Worm (Caenorhabditis elegans): ENCODE measurements around the gene C43F9.4.

C43F9.4 gene

DNA sequence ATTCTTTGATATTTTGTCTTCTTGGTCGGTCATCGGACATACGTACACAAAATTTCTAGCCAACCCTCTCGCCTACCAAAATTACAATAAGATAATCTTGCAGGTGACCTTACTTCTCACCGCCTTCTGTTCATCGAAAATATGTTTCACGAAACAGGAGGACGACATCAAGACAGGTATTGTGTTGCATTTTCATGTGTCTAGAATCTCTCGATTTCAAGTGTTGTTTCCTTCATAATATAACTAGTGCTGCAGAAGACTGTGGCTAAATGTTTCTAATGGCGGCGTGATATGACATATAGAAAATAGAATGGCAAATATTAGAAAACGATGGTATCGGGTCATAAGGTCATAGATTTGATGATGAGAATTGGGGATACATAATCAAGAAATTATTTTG, 28.1 kb upstream of the C43F9.4 start (continued):
- no peak for TF ChIP-seq unc-98 (GFP tag; IDR thresholded peaks at IDR 0.05)
- TF ChIP-seq hlh-17 (GFP tag; optimal IDR thresholded peaks at IDR 0.05; ENCODE audit: borderline replicate concordance): no peak
- TF ChIP-seq ceh-88 (GFP tag; IDR thresholded peaks at IDR 0.05): no peak
- TF ChIP-seq pqm-1 (tag; optimal IDR thresholded peaks at IDR 0.05): no peak
- no peak for TF ChIP-seq nhr-19 (GFP tag; conservative IDR thresholded peaks at IDR 0.05)
- no peak for TF ChIP-seq dpl-1 (GFP tag; optimal IDR thresholded peaks at IDR 0.05)
- no peak for TF ChIP-seq nhr-47 (tag; optimal IDR thresholded peaks at IDR 0.05)
- TF ChIP-seq ces-1 (GFP tag; optimal IDR thresholded peaks at IDR 0.05): no peak
- no peak for TF ChIP-seq nhr-77 (tag; optimal IDR thresholded peaks at IDR 0.05)
- TF ChIP-seq efl-1 (optimal IDR thresholded peaks at IDR 0.05): no peak
- TF ChIP-seq efl-1 (GFP tag; optimal IDR thresholded peaks at IDR 0.05 in 1 of 2): peak in 1 of 2 experiments; percentile 18
- TF ChIP-seq lin-39 (tag; optimal IDR thresholded peaks at IDR 0.05): no peak
- no peak for TF ChIP-seq fkh-8 (tag; optimal IDR thresholded peaks at IDR 0.05)
- TF ChIP-seq ets-5 (GFP tag; IDR thresholded peaks at IDR 0.05): no peak
- peak; percentile 24 for TF ChIP-seq snu-23 (GFP tag; optimal IDR thresholded peaks at IDR 0.05)
- no peak for TF ChIP-seq efl-3 (GFP tag; optimal IDR thresholded peaks at IDR 0.05)
- TF ChIP-seq jun-1 (tag; optimal IDR thresholded peaks at IDR 0.05): no peak
- TF ChIP-seq C04F5.9 (tag; optimal IDR thresholded peaks at IDR 0.05): no peak
- TF ChIP-seq swsn-7 (tag; optimal IDR thresholded peaks at IDR 0.05): no peak
- TF ChIP-seq dsc-1 (tag; optimal IDR thresholded peaks at IDR 0.05): no peak
- no peak for TF ChIP-seq fos-1 (tag; optimal IDR thresholded peaks at IDR 0.05)
- TF ChIP-seq elt-3 (tag; optimal IDR thresholded peaks at IDR 0.05): peak in 1 of 6 experiments; percentile 46
- no peak for TF ChIP-seq ceh-8 (GFP tag; optimal IDR thresholded peaks at IDR 0.05)
- TF ChIP-seq ceh-82 (tag; optimal IDR thresholded peaks at IDR 0.05): no peak
- no peak for TF ChIP-seq ceh-90 (tag; optimal IDR thresholded peaks at IDR 0.05)
- TF ChIP-seq snpc-4 (tag; optimal IDR thresholded peaks at IDR 0.05): no peak
- no peak for TF ChIP-seq C34B4.2 (tag; optimal IDR thresholded peaks at IDR 0.05)
- no peak for TF ChIP-seq nhr-84 (tag; optimal IDR thresholded peaks at IDR 0.05)
- no peak for TF ChIP-seq nhr-11 (tag; optimal IDR thresholded peaks at IDR 0.05)
- no peak for TF ChIP-seq elt-2 (tag; optimal IDR thresholded peaks at IDR 0.05)
- no peak for TF ChIP-seq vab-15 (tag; optimal IDR thresholded peaks at IDR 0.05)
- TF ChIP-seq mab-9 (GFP tag; IDR thresholded peaks at IDR 0.05): no peak
- TF ChIP-seq nhr-71 (tag; optimal IDR thresholded peaks at IDR 0.05): no peak
- TF ChIP-seq mef-2 (tag; optimal IDR thresholded peaks at IDR 0.05): no peak
- peak; percentile 66 for TF ChIP-seq nhr-85 (tag)
- no peak for TF ChIP-seq sox-4 (tag; optimal IDR thresholded peaks at IDR 0.05)
- no peak for TF ChIP-seq zip-4 (GFP tag; optimal IDR thresholded peaks at IDR 0.05)
- TF ChIP-seq lsy-2 (tag; optimal IDR thresholded peaks at IDR 0.05): no peak
- TF ChIP-seq ztf-11 (tag; optimal IDR thresholded peaks at IDR 0.05): no peak

DNA sequence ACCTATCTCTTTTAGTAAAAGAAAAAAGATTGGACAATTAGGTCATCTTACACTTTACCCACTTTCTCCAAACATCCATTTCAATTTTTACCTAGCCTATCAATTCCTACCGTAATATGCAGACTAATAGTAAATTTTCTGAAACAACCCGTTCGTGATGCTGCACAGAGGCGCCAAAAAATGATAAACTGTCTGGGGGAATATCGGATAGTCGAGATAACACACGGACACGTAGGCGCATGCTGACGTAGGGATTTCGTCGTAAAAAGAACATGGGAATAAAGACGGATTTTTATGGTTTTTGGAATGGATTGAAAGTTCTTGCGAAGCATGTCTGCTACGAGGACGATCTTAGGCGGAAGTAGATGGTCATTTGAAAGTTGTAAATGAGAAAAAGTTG, 27.4 kb upstream of the C43F9.4 start:
- TF ChIP-seq nhr-28 (tag; optimal IDR thresholded peaks at IDR 0.05) (no peak), dsc-1 (tag; optimal IDR thresholded peaks at IDR 0.05) (no peak), swsn-7 (tag; optimal IDR thresholded peaks at IDR 0.05) (no peak), blmp-1 (tag; optimal IDR thresholded peaks at IDR 0.05) (peak; percentile 76), pqm-1 (tag; optimal IDR thresholded peaks at IDR 0.05) (no peak), efl-1 (optimal IDR thresholded peaks at IDR 0.05) (no peak), efl-1 (GFP tag; optimal IDR thresholded peaks at IDR 0.05 in 1 of 2) (peak in 1 of 2 experiments; percentile 21), mef-2 (tag; optimal IDR thresholded peaks at IDR 0.05) (no peak), snpc-4 (tag; optimal IDR thresholded peaks at IDR 0.05) (no peak), tlp-1 (tag; optimal IDR thresholded peaks at IDR 0.05) (no peak), elt-3 (tag; optimal IDR thresholded peaks at IDR 0.05) (peak in 1 of 6 experiments; percentile 57), efl-3 (GFP tag; optimal IDR thresholded peaks at IDR 0.05) (no peak), nhr-19 (GFP tag; conservative IDR thresholded peaks at IDR 0.05) (no peak), nhr-77 (tag; optimal IDR thresholded peaks at IDR 0.05) (no peak), nhr-47 (tag; optimal IDR thresholded peaks at IDR 0.05) (no peak)
